Fruit fly (Drosophila melanogaster) whole organism, embryonic: ENCODE results near the gene Tmx3.

Experiments used
- ATbp ChIP-seq: fragments of 200-800 bp; sonication (Bioruptor generic); optimal IDR thresholded peaks from 2 replicates; lab custom pipeline; 2017; ENCODE audit warnings: missing biosample characterization, mild to moderate bottlenecking, missing genetic modification characterization, missing genetic modification reagents
- Atf3 ChIP-seq: fragments of 200-800 bp; sonication (Bioruptor generic); optimal IDR thresholded peaks from 3 replicates; lab custom pipeline; 2016; ENCODE audit warnings: missing biosample characterization, missing genetic modification characterization
- CG10321 ChIP-seq: fragments of 200-800 bp; sonication (Bioruptor generic); IDR thresholded peaks from 2 replicates; pipeline ENCODE4 v1.3.6; 2022; ENCODE audit warnings: missing biosample characterization, missing genetic modification characterization
- CG10959 ChIP-seq: fragments of 200-800 bp; sonication (Bioruptor generic); IDR thresholded peaks from 2 replicates; pipeline ENCODE4 v1.3.6; 2022; ENCODE audit warnings: missing biosample characterization, missing genetic modification characterization
- CG11504 ChIP-seq: fragments of 200-800 bp; sonication (Bioruptor generic); optimal IDR thresholded peaks from 3 replicates; lab custom pipeline; 2019; ENCODE audit warnings: missing biosample characterization, mild to moderate bottlenecking, missing genetic modification characterization, moderate library complexity
- CG13123 ChIP-seq: fragments of 200-800 bp; sonication (Bioruptor generic); optimal IDR thresholded peaks from 2 replicates; lab custom pipeline; 2016; ENCODE audit warnings: missing biosample characterization, missing genetic modification characterization
- CG14667 ChIP-seq: fragments of 200-800 bp; sonication (Bioruptor generic); IDR thresholded peaks from 2 replicates; pipeline ENCODE4 v1.3.6; 2022; ENCODE audit warnings: missing biosample characterization, missing genetic modification characterization
- CG15514 ChIP-seq: fragments of 200-800 bp; sonication (Bioruptor generic); optimal IDR thresholded peaks from 3 replicates; lab custom pipeline; 2017; ENCODE audit warnings: missing biosample characterization, missing genetic modification characterization, mild to moderate bottlenecking, moderate library complexity, missing genetic modification reagents
- CG17359 ChIP-seq: fragments of 200-800 bp; sonication (Bioruptor generic); optimal IDR thresholded peaks from 3 replicates; lab custom pipeline; 2018; ENCODE audit warnings: missing biosample characterization, mild to moderate bottlenecking, missing genetic modification characterization, moderate library complexity
- CG17361 ChIP-seq: fragments of 200-800 bp; sonication (Bioruptor generic); IDR thresholded peaks from 3 replicates; pipeline ENCODE4 v1.3.6; 2022; ENCODE audit warnings: missing biosample characterization, missing genetic modification characterization
- CG33557 ChIP-seq: fragments of 200-800 bp; sonication (Bioruptor generic); optimal IDR thresholded peaks from 2 replicates; lab custom pipeline; 2019; ENCODE audit warnings: missing biosample characterization, mild to moderate bottlenecking, missing genetic modification characterization, moderate library complexity
- CG4424 ChIP-seq: fragments of 200-800 bp; sonication (Bioruptor generic); optimal IDR thresholded peaks from 3 replicates; lab custom pipeline; 2016; ENCODE audit warnings: missing biosample characterization, missing genetic modification characterization
- CG5245 ChIP-seq: fragments of 200-800 bp; sonication (Bioruptor generic); optimal IDR thresholded peaks from 3 replicates; lab custom pipeline; 2016; ENCODE audit warnings: missing biosample characterization, missing genetic modification characterization
- CG5953 ChIP-seq: fragments of 200-800 bp; sonication (Bioruptor generic); IDR thresholded peaks from 2 replicates; pipeline ENCODE4 v1.3.6; 2022; ENCODE audit warnings: missing biosample characterization, missing genetic modification characterization
- CG7357 ChIP-seq: fragments of 200-800 bp; sonication (Bioruptor generic); IDR thresholded peaks from 3 replicates; pipeline ENCODE4 v1.3.6; 2022; ENCODE audit warnings: missing biosample characterization, missing genetic modification characterization
- CG7839 ChIP-seq: fragments of 200-800 bp; sonication (Bioruptor generic); optimal IDR thresholded peaks from 3 replicates; lab custom pipeline; 2018; ENCODE audit warnings: missing biosample characterization, mild to moderate bottlenecking, missing genetic modification characterization, moderate library complexity
- CG8478 ChIP-seq: fragments of >200 bp; optimal IDR thresholded peaks from 2 replicates; lab custom pipeline; 2018
- CG8924 ChIP-seq: fragments of 200-800 bp; optimal IDR thresholded peaks from 3 replicates; lab custom pipeline; 2019; ENCODE audit warnings: missing biosample characterization, mild to moderate bottlenecking, missing genetic modification characterization, moderate library complexity
- CG9609 ChIP-seq: fragments of 200-800 bp; sonication (Bioruptor generic); optimal IDR thresholded peaks from 3 replicates; lab custom pipeline; 2016; ENCODE audit warnings: missing biosample characterization, missing genetic modification characterization
- CoRest ChIP-seq: fragments of 200-800 bp; sonication (Bioruptor generic); optimal IDR thresholded peaks from 3 replicates; lab custom pipeline; 2018; ENCODE audit warnings: missing biosample characterization, mild to moderate bottlenecking, missing genetic modification characterization, moderate library complexity
- D19A ChIP-seq: fragments of 200-800 bp; optimal IDR thresholded peaks from 3 replicates; lab custom pipeline; 2019; ENCODE audit warnings: missing biosample characterization, mild to moderate bottlenecking, missing genetic modification characterization, moderate library complexity
- Deaf1 ChIP-seq: fragments of 200-800 bp; optimal IDR thresholded peaks from 3 replicates; lab custom pipeline; 2019; ENCODE audit warnings: missing biosample characterization, mild to moderate bottlenecking, missing genetic modification characterization, moderate library complexity
- Drgx ChIP-seq: fragments of 200-800 bp; sonication (Bioruptor generic); IDR thresholded peaks from 2 replicates; pipeline ENCODE4 v1.3.6; 2022; ENCODE audit warnings: missing biosample characterization, missing genetic modification characterization
- Fer3 ChIP-seq: fragments of 200-800 bp; sonication (Bioruptor generic); optimal IDR thresholded peaks from 2 replicates; lab custom pipeline; 2018; ENCODE audit warnings: missing biosample characterization, mild to moderate bottlenecking, missing genetic modification characterization, moderate library complexity
- Hr78 ChIP-seq, 2 experiments: fragments of 200-800 bp in 1 of 2; fragments of >200 bp in 1 of 2; sonication (Bioruptor generic) in 1 of 2; optimal IDR thresholded peaks; 2 replicates each; lab custom pipeline; 2017 to 2019; ENCODE audit warnings: missing biosample characterization in 2 of 2, missing genetic modification characterization in 2 of 2, mild to moderate bottlenecking in 1 of 2, moderate library complexity in 1 of 2
- Meics ChIP-seq: fragments of 200-800 bp; sonication (Bioruptor generic); optimal IDR thresholded peaks from 2 replicates; lab custom pipeline; 2017; ENCODE audit warnings: missing biosample characterization, mild to moderate bottlenecking, missing genetic modification characterization
- Mrtf ChIP-seq: fragments of 200-800 bp; sonication (Bioruptor generic); IDR thresholded peaks from 3 replicates; pipeline ENCODE4 v1.3.6; 2022; ENCODE audit warnings: missing biosample characterization, missing genetic modification characterization
- NC2α ChIP-seq: fragments of 200-800 bp; sonication (Bioruptor generic); optimal IDR thresholded peaks from 2 replicates; lab custom pipeline; 2016; ENCODE audit warnings: missing biosample characterization, missing genetic modification characterization
- Nf-YA ChIP-seq: fragments of 200-800 bp; sonication (Bioruptor generic); IDR thresholded peaks from 2 replicates; pipeline ENCODE4 v1.3.6; 2022; ENCODE audit warnings: missing biosample characterization, missing genetic modification characterization
- Spps ChIP-seq: fragments of 200-800 bp; sonication (Bioruptor generic); optimal IDR thresholded peaks from 2 replicates; lab custom pipeline; 2018; ENCODE audit warnings: missing biosample characterization, mild to moderate bottlenecking, missing genetic modification characterization
- ac ChIP-seq: fragments of 200-800 bp; sonication (Bioruptor generic); optimal IDR thresholded peaks from 3 replicates; lab custom pipeline; 2017; ENCODE audit warnings: missing biosample characterization, mild to moderate bottlenecking, missing genetic modification characterization
- bsh ChIP-seq, 2 experiments: fragments of 200-800 bp; sonication (Bioruptor generic); optimal IDR thresholded peaks; 2 replicates each; lab custom pipeline; 2017 to 2018; ENCODE audit warnings: mild to moderate bottlenecking in 2 of 2, missing biosample characterization in 2 of 2, missing genetic modification characterization in 2 of 2, moderate library complexity in 1 of 2
- btn ChIP-seq: fragments of 200-800 bp; sonication (Bioruptor generic); optimal IDR thresholded peaks from 2 replicates; lab custom pipeline; 2016; ENCODE audit warnings: missing biosample characterization, missing genetic modification characterization
- cad ChIP-seq: fragments of >200 bp; optimal IDR thresholded peaks from 2 replicates; lab custom pipeline; 2017; ENCODE audit warnings: missing biosample characterization, missing genetic modification characterization
- chinmo ChIP-seq: fragments of 200-800 bp; sonication (Bioruptor generic); IDR thresholded peaks from 4 replicates; pipeline ENCODE4 v1.3.6; 2022; ENCODE audit warnings: missing biosample characterization, missing genetic modification characterization; ENCODE audit not compliant: partially characterized antibody
- dmrt99B ChIP-seq: fragments of 200-800 bp; sonication (Bioruptor generic); optimal IDR thresholded peaks from 2 replicates; lab custom pipeline; 2018; ENCODE audit warnings: missing biosample characterization, mild to moderate bottlenecking, missing genetic modification characterization, moderate library complexity
- ewg ChIP-seq: fragments of 200-800 bp; sonication (Bioruptor generic); optimal IDR thresholded peaks from 3 replicates; lab custom pipeline; 2017; ENCODE audit warnings: mild to moderate bottlenecking, missing biosample characterization, missing genetic modification reagents, missing genetic modification characterization
- fd96Cb ChIP-seq: fragments of 200-800 bp; sonication (Bioruptor generic); optimal IDR thresholded peaks from 2 replicates; lab custom pipeline; 2018; ENCODE audit warnings: missing biosample characterization, mild to moderate bottlenecking, missing genetic modification characterization, moderate library complexity
- ham ChIP-seq: fragments of 200-800 bp; sonication (Bioruptor generic); IDR thresholded peaks from 2 replicates; pipeline ENCODE4 v1.3.6; 2022; ENCODE audit warnings: missing biosample characterization, missing genetic modification characterization
- jing ChIP-seq: fragments of 200-800 bp; sonication (Bioruptor generic); optimal IDR thresholded peaks from 2 replicates; lab custom pipeline; 2018; ENCODE audit warnings: missing biosample characterization, mild to moderate bottlenecking, missing genetic modification characterization
- lilli ChIP-seq: fragments of 200-800 bp; sonication (Bioruptor generic); optimal IDR thresholded peaks from 3 replicates; lab custom pipeline; 2016; ENCODE audit warnings: missing biosample characterization, missing genetic modification characterization
- lov ChIP-seq, 2 experiments: fragments of 200-800 bp in 1 of 2; fragments of >200 bp in 1 of 2; sonication (Bioruptor generic) in 1 of 2; IDR thresholded peaks in 1 of 2; optimal IDR thresholded peaks in 1 of 2; 2 replicates in 1 of 2; 3 replicates in 1 of 2; pipeline versions ENCODE4 v1.3.6 to Lab custom; 2017 to 2022; ENCODE audit warnings: missing biosample characterization in 1 of 2, missing genetic modification characterization in 1 of 2
- ro ChIP-seq: fragments of 200-800 bp; sonication (Bioruptor generic); IDR thresholded peaks from 2 replicates; pipeline ENCODE4 v1.3.6; 2022; ENCODE audit warnings: missing biosample characterization, missing genetic modification characterization
- schlank ChIP-seq: fragments of 200-800 bp; sonication (Bioruptor generic); optimal IDR thresholded peaks from 2 replicates; lab custom pipeline; 2018; ENCODE audit warnings: missing biosample characterization, mild to moderate bottlenecking, missing genetic modification characterization
- sens ChIP-seq: fragments of 200-800 bp; sonication (Bioruptor generic); peaks from one replicate; lab custom pipeline; 2016; ENCODE audit warnings: missing biosample characterization, missing genetic modification characterization
- sim ChIP-seq: fragments of 200-800 bp; sonication (Bioruptor generic); IDR thresholded peaks from 2 replicates; pipeline ENCODE4 v1.3.6; 2022; ENCODE audit warnings: missing biosample characterization, missing genetic modification characterization
- stwl ChIP-seq: fragments of 200-800 bp; sonication (Bioruptor generic); optimal IDR thresholded peaks from 3 replicates; lab custom pipeline; 2018; ENCODE audit warnings: missing biosample characterization, mild to moderate bottlenecking, missing genetic modification characterization, moderate library complexity
- tgo ChIP-seq: fragments of 200-800 bp; sonication (Bioruptor generic); IDR thresholded peaks from 3 replicates; pipeline ENCODE4 v1.3.6; 2022; ENCODE audit warnings: missing biosample characterization, missing genetic modification characterization
- unc-4 ChIP-seq: fragments of 200-800 bp; sonication (Bioruptor generic); IDR thresholded peaks from 2 replicates; pipeline ENCODE4 v1.3.6; 2022; ENCODE audit warnings: missing biosample characterization, missing genetic modification characterization; ENCODE audit not compliant: partially characterized antibody

The Tmx3 gene

DNA sequence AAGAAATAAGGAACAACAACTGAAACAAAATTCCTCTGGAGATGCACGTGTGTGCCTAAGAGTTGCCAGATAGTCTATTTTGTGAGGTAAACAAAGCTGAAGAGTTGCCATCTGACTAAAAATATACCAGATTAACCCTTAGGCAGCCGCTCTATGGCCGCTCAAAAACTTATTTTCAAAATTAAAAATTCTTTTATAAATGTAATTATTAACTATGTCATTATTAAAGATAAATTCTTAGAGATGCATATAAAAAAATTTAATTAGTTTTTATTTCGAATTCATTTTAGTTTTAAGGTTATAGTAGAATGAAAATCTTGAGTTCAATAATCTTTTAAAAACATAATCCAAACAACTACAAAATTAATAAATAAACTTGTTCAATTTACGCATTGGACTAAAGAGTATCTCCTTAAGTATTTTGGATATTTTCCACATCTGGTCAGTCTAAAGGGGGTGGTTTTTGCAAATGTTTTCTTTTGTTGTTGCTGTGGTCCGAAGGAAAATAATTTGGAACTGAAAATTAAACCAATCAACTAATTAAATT is at the start of gene Tmx3 (continued):
- TF ChIP-seq CG13123 (GFP tag; lab: Kevin White, UChicago), result peak; percentile 79
- TF ChIP-seq Fer3 (tag; lab: Kevin White, UChicago), result peak; percentile 83
- peak; percentile 27 for TF ChIP-seq jing (GFP tag; lab: Kevin White, UChicago)
- TF ChIP-seq Drgx, result peak; percentile 90
- TF ChIP-seq ATbp (GFP tag; lab: Kevin White, UChicago), result peak; percentile 50
- TF ChIP-seq CG17359 (tag; lab: Kevin White, UChicago), result peak; percentile 90
- TF ChIP-seq dmrt99B (tag; lab: Kevin White, UChicago), result no peak
- peak; percentile 30; the same call in 1 of the 2 replicates for TF ChIP-seq ham (GFP tag; lab: Robert Waterston, UW)
- TF ChIP-seq CG33557 (GFP tag; lab: Kevin White, UChicago), result peak; percentile 75
- peak; percentile 84; the same call in 2 of the 3 replicates for TF ChIP-seq Mrtf (GFP tag; lab: Robert Waterston, UW)
- no peak for TF ChIP-seq Deaf1 (tag; lab: Kevin White, UChicago)
- TF ChIP-seq CG10321 (GFP tag; lab: Robert Waterston, UW), result peak; percentile 55; the same call in 1 of the 2 replicates
- TF ChIP-seq CG15514 (GFP tag; lab: Kevin White, UChicago), result peak; percentile 69
- TF ChIP-seq NC2α, result no peak
- peak; percentile 77 for TF ChIP-seq CG7357 (GFP tag; lab: Robert Waterston, UW)
- TF ChIP-seq lilli (GFP tag; lab: Kevin White, UChicago), result peak; percentile 82
- peak; percentile 84 for TF ChIP-seq CG5953 (GFP tag; lab: Robert Waterston, UW)
- no peak for TF ChIP-seq CG8478 (lab: Kevin White, UChicago)
- peak; percentile 38 for TF ChIP-seq Atf3 (GFP tag; lab: Kevin White, UChicago)
- TF ChIP-seq Spps (tag; lab: Kevin White, UChicago), result peak; percentile 62
- peak; percentile 89 for TF ChIP-seq CG8924 (tag; lab: Kevin White, UChicago)
- TF ChIP-seq ewg (GFP tag; lab: Kevin White, UChicago), result peak; percentile 70
- TF ChIP-seq chinmo (GFP tag; lab: Robert Waterston, UW), result no peak
- peak; percentile 85 for TF ChIP-seq ro
- peak; percentile 81 for TF ChIP-seq Nf-YA (GFP tag; lab: Robert Waterston, UW)
- TF ChIP-seq CG14667 (GFP tag; lab: Robert Waterston, UW), result peak; percentile 86
- TF ChIP-seq bsh (GFP tag; optimal IDR thresholded peaks at IDR 0.05; lab: Kevin White, UChicago), result peak in 1 of 2 experiments; percentile 90
- no peak for TF ChIP-seq lov (optimal IDR thresholded peaks at IDR 0.05; lab: Kevin White, UChicago)
- TF ChIP-seq lov (GFP tag; IDR thresholded peaks at IDR 0.05; lab: Robert Waterston, UW), result peak; percentile 73; the same call in 1 of the 3 replicates
- peak; percentile 57 for TF ChIP-seq CG5245 (GFP tag; lab: Kevin White, UChicago)
- peak; percentile 95 for TF ChIP-seq CoRest (tag; lab: Kevin White, UChicago)
- TF ChIP-seq schlank (tag; lab: Kevin White, UChicago), result peak; percentile 27
- 0 out of 2 replicates have a peak, but pooled peaks have one; percentile 50 for TF ChIP-seq sim (GFP tag; lab: Robert Waterston, UW)
- TF ChIP-seq Hr78 (GFP tag; optimal IDR thresholded peaks at IDR 0.05; lab: Kevin White, UChicago), result no peak
- TF ChIP-seq btn (GFP tag; lab: Kevin White, UChicago), result no peak
- TF ChIP-seq, all 482 proteins: peak for 343

DNA sequence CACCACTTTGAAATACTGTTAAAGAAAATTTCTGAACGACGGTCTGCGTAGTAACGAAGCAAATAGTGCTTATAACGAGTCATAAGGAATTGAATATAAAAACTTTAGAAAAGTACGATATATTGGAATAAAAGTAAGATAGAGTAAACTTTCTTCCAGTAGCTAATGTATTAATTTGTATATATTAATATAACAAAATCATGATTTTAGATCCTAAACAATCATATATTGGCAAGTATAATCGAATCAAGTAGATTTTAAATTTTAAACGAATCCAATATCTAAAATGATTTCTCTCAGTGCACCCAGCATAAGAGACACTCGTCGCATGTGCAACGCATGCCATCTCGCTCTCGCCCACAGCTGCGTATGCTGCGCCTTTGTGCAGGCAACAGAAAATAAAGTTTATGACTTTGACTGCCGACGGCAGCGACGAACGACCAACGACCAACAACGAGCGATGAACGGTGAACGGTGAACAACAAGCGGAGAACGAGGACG is 47.5 kb upstream of the Tmx3 start:
- TF ChIP-seq CG17361 (GFP tag; lab: Robert Waterston, UW) (0 out of 3 replicates have a peak, but pooled peaks have one; percentile 20), D19A (tag; lab: Kevin White, UChicago) (peak; percentile 6), ac (GFP tag; lab: Kevin White, UChicago) (no peak), Hr78 (GFP tag; optimal IDR thresholded peaks at IDR 0.05; lab: Kevin White, UChicago) (no peak), bsh (GFP tag; optimal IDR thresholded peaks at IDR 0.05; lab: Kevin White, UChicago) (peak; percentile 10 to 20), CG7839 (tag; lab: Kevin White, UChicago) (peak; percentile 66), CG11504 (tag; lab: Kevin White, UChicago) (peak; percentile 42), tgo (no peak), fd96Cb (tag; lab: Kevin White, UChicago) (peak; percentile 1), CG4424 (peak; percentile 16), stwl (tag; lab: Kevin White, UChicago) (peak; percentile 8), CG10959 (no peak), unc-4 (GFP tag; lab: Robert Waterston, UW) (no peak), CG9609 (no peak), Meics (GFP tag; lab: Kevin White, UChicago) (peak; percentile 22), sens (GFP tag; lab: Kevin White, UChicago) (peak; percentile 80), cad (GFP tag; lab: Kevin White, UChicago) (no peak)
